Fruit fly (Drosophila melanogaster) S2 (cell line): ENCODE data around the gene elfless.

Experiments used
- CG8478 ChIP-seq: fragments of >200 bp; optimal IDR thresholded peaks from 2 replicates; lab custom pipeline; 2018
- CTCF ChIP-seq, 2 experiments: fragments of >200 bp; optimal IDR thresholded peaks; 2 replicates each; lab custom pipeline; 2018

- TF ChIP-seq CTCF (optimal IDR thresholded peaks at IDR 0.05; lab: Kevin White, UChicago) (peak; percentile 72 to 81), CG8478 (no peak)
These were observed 48.2 kb downstream of the elfless start, which contains the start of gene CG5674 for dm6 chr2L:17963071-17963567.
